Worm (Caenorhabditis elegans) whole organism, L1 larva: ENCODE data around the gene Y43C5B.3.

Experiments used
- C16A3.4 ChIP-seq: fragments of 150-350 bp; optimal IDR thresholded peaks from 2 replicates; lab custom pipeline; 2014; ENCODE audit warnings: missing biosample characterization, missing genetic modification characterization
- C34B4.2 ChIP-seq: sonication (generic microtip); optimal IDR thresholded peaks from 2 replicates; lab custom pipeline; 2017; ENCODE audit warnings: mild to moderate bottlenecking, missing genetic modification characterization, missing compliant biosample characterization
- F16B12.6 ChIP-seq: fragments of 150-350 bp; optimal IDR thresholded peaks from 2 replicates; lab custom pipeline; 2014; ENCODE audit warnings: missing biosample characterization, missing genetic modification characterization
- Y116A8C.19 ChIP-seq: sonication (generic microtip); optimal IDR thresholded peaks from 2 replicates; lab custom pipeline; 2016; ENCODE audit warnings: missing compliant biosample characterization, missing genetic modification characterization, borderline replicate concordance
- blmp-1 ChIP-seq: fragments of 150-350 bp; optimal IDR thresholded peaks from 2 replicates; lab custom pipeline; 2014; ENCODE audit warnings: missing biosample characterization, missing genetic modification characterization
- ceh-82 ChIP-seq, 3 experiments: fragments of 150-350 bp in 1 of 3; sonication (generic microtip) in 2 of 3; optimal IDR thresholded peaks; 2 replicates each; lab custom pipeline; 2014 to 2017; ENCODE audit warnings: missing biosample characterization in 3 of 3, missing genetic modification characterization in 3 of 3
- ceh-90 ChIP-seq: sonication (generic microtip); optimal IDR thresholded peaks from 2 replicates; lab custom pipeline; 2016; ENCODE audit warnings: missing genetic modification characterization, missing compliant biosample characterization
- ces-1 ChIP-seq: fragments of 150-350 bp; optimal IDR thresholded peaks from 2 replicates; lab custom pipeline; 2014; ENCODE audit warnings: missing biosample characterization, missing genetic modification reagents, missing genetic modification characterization
- dsc-1 ChIP-seq: sonication (generic microtip); optimal IDR thresholded peaks from 2 replicates; lab custom pipeline; 2016; ENCODE audit warnings: mild to moderate bottlenecking, missing genetic modification characterization, missing compliant biosample characterization
- efl-1 ChIP-seq, 4 experiments: fragments of 150-350 bp; optimal IDR thresholded peaks in 3 of 4; peaks in 1 of 4; 1 replicate in 1 of 4; 2 replicates in 3 of 4; lab custom pipeline; 2014; ENCODE audit warnings: missing biosample characterization in 2 of 4, missing genetic modification characterization in 2 of 4, missing genetic modification reagents in 2 of 4
- efl-3 ChIP-seq: fragments of 200-800 bp; sonication (Bioruptor generic); optimal IDR thresholded peaks from 2 replicates; lab custom pipeline; 2018; ENCODE audit warnings: mild to moderate bottlenecking, missing genetic modification characterization, missing compliant biosample characterization
- egl-13 ChIP-seq: sonication (generic microtip); optimal IDR thresholded peaks from 2 replicates; lab custom pipeline; 2016; ENCODE audit warnings: missing genotype, missing genetic modification reagents, missing genetic modification characterization, missing compliant biosample characterization
- elt-2 ChIP-seq: sonication (generic microtip); optimal IDR thresholded peaks from 2 replicates; lab custom pipeline; 2016; ENCODE audit warnings: missing genetic modification characterization, mild to moderate bottlenecking, inconsistent platforms, missing compliant biosample characterization, missing genetic modification reagents
- ets-5 ChIP-seq: fragments of 200-800 bp; sonication (Bioruptor generic); IDR thresholded peaks from 2 replicates; pipeline ENCODE4 v1.3.6; 2022; ENCODE audit warnings: missing genetic modification characterization, missing compliant biosample characterization
- fkh-8 ChIP-seq: sonication (generic microtip); optimal IDR thresholded peaks from 2 replicates; lab custom pipeline; 2016; ENCODE audit warnings: mild to moderate bottlenecking, missing genetic modification characterization, missing compliant biosample characterization
- hpl-2 ChIP-seq: fragments of 150-350 bp; optimal IDR thresholded peaks from 2 replicates; lab custom pipeline; 2014; ENCODE audit warnings: missing biosample characterization, missing genetic modification reagents, missing genetic modification characterization
- irx-1 ChIP-seq: sonication (generic microtip); optimal IDR thresholded peaks from 2 replicates; lab custom pipeline; 2016; ENCODE audit warnings: missing genetic modification characterization, missing compliant biosample characterization
- jun-1 ChIP-seq: fragments of 150-350 bp; optimal IDR thresholded peaks from 2 replicates; lab custom pipeline; 2014; ENCODE audit warnings: missing biosample characterization, missing genetic modification reagents, missing genetic modification characterization
- lin-13 ChIP-seq: fragments of 150-350 bp; optimal IDR thresholded peaks from 2 replicates; lab custom pipeline; 2014; ENCODE audit warnings: missing biosample characterization, missing genetic modification reagents, missing genetic modification characterization
- lin-14 ChIP-seq: fragments of 200-800 bp; sonication (Bioruptor generic); optimal IDR thresholded peaks from 2 replicates; lab custom pipeline; 2018; ENCODE audit warnings: mild to moderate bottlenecking, missing genetic modification characterization, moderate library complexity, missing compliant biosample characterization
- lir-3 ChIP-seq: sonication (generic microtip); optimal IDR thresholded peaks from 2 replicates; lab custom pipeline; 2016; ENCODE audit warnings: mild to moderate bottlenecking, missing genetic modification characterization, moderate library complexity, missing compliant biosample characterization; ENCODE audit not compliant: poor library complexity
- mdl-1 ChIP-seq, 2 experiments: fragments of 150-350 bp; optimal IDR thresholded peaks; 2 replicates each; lab custom pipeline; 2014 to 2017; ENCODE audit warnings: missing biosample characterization in 2 of 2, missing genetic modification characterization in 2 of 2, inconsistent platforms in 1 of 2
- nhr-19 ChIP-seq: fragments of 200-800 bp; sonication (Bioruptor generic); conservative IDR thresholded peaks from 2 replicates; pipeline ENCODE4 v1.3.6; 2022; ENCODE audit warnings: missing genetic modification characterization, missing compliant biosample characterization
- nhr-71 ChIP-seq: sonication (generic microtip); optimal IDR thresholded peaks from 2 replicates; lab custom pipeline; 2016; ENCODE audit warnings: mild to moderate bottlenecking, missing genetic modification characterization, moderate library complexity, missing compliant biosample characterization
- nhr-76 ChIP-seq: sonication (generic microtip); optimal IDR thresholded peaks from 2 replicates; lab custom pipeline; 2017; ENCODE audit warnings: missing biosample characterization, missing genetic modification characterization
- nhr-77 ChIP-seq: fragments of 150-350 bp; optimal IDR thresholded peaks from 2 replicates; lab custom pipeline; 2014; ENCODE audit warnings: missing biosample characterization, missing genetic modification characterization
- nhr-84 ChIP-seq: sonication (generic microtip); optimal IDR thresholded peaks from 2 replicates; lab custom pipeline; 2017; ENCODE audit warnings: missing biosample characterization, missing genetic modification characterization
- nhr-90 ChIP-seq: sonication (generic microtip); optimal IDR thresholded peaks from 2 replicates; lab custom pipeline; 2016; ENCODE audit warnings: mild to moderate bottlenecking, missing genetic modification characterization, missing compliant biosample characterization; ENCODE audit not compliant: poor library complexity
- pag-3 ChIP-seq: sonication (generic microtip); optimal IDR thresholded peaks from 2 replicates; lab custom pipeline; 2017; ENCODE audit warnings: missing genetic modification characterization, mild to moderate bottlenecking, missing compliant biosample characterization, antibody characterized with exemption, borderline replicate concordance; ENCODE audit not compliant: insufficient read depth
- snpc-4 ChIP-seq: fragments of 150-350 bp; optimal IDR thresholded peaks from 2 replicates; lab custom pipeline; 2014; ENCODE audit warnings: missing biosample characterization, missing genetic modification characterization
- sup-37 ChIP-seq: fragments of 200-800 bp; sonication (Bioruptor generic); optimal IDR thresholded peaks from 2 replicates; lab custom pipeline; 2018; ENCODE audit warnings: mild to moderate bottlenecking, missing genetic modification characterization, missing compliant biosample characterization
- tlp-1 ChIP-seq: fragments of 150-350 bp; optimal IDR thresholded peaks from 2 replicates; lab custom pipeline; 2014; ENCODE audit warnings: missing biosample characterization, missing genetic modification characterization
- unc-62 ChIP-seq: fragments of 150-350 bp; optimal IDR thresholded peaks from 2 replicates; lab custom pipeline; 2014; ENCODE audit warnings: missing biosample characterization, missing genetic modification reagents, missing genetic modification characterization
- unc-86 ChIP-seq: sonication (generic microtip); optimal IDR thresholded peaks from 2 replicates; lab custom pipeline; 2016; ENCODE audit warnings: missing genetic modification characterization, missing compliant biosample characterization
- zag-1 ChIP-seq: fragments of 150-350 bp; optimal IDR thresholded peaks from 2 replicates; lab custom pipeline; 2014; ENCODE audit warnings: missing biosample characterization, missing genetic modification characterization

Gene Y43C5B.3

DNA sequence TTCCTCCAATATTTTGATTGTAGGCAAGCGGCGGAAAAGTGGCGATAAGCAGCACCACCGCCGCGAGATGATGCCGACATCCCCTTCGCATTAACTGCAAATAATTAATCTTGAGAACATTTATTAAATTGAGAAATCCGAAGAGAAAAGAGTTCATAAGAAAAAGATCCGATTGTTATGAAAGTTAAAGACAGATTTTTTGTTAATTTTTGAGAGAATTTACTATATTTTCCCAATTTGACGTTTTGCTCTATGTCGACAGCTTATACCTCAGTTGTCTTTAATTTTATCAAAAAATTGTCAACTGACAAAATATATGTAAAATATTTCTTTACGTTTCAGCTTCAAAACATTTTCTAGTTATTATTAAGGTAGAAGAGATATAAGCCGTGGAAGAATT is 48.2 kb upstream of the Y43C5B.3 start, which contains the start of gene R09E10.5:
TSS of gene R09E10.5 (minus strand) at position 101 of the 400 bp plus-strand sequence.
- TF ChIP-seq jun-1 (tag; lab: Kevin White, UChicago): no peak
- no peak for TF ChIP-seq zag-1 (tag; lab: Kevin White, UChicago)
- no peak for TF ChIP-seq fkh-8 (tag; lab: Kevin White, UChicago)
- TF ChIP-seq unc-62: no peak
- no peak for TF ChIP-seq nhr-76
- no peak for TF ChIP-seq sup-37 (GFP tag; lab: Kevin White, UChicago)
- no peak for TF ChIP-seq nhr-84 (tag; lab: Kevin White, UChicago)
- no peak for TF ChIP-seq lir-3 (tag; lab: Kevin White, UChicago)
- TF ChIP-seq C34B4.2 (tag; lab: Kevin White, UChicago): no peak
- TF ChIP-seq lin-13 (GFP tag; lab: Kevin White, UChicago): no peak
- no peak for TF ChIP-seq mdl-1 (tag; optimal IDR thresholded peaks at IDR 0.05; lab: Kevin White, UChicago)
- no peak for TF ChIP-seq egl-13 (tag; lab: Kevin White, UChicago)
- no peak for TF ChIP-seq elt-2 (tag; lab: Kevin White, UChicago)

DNA sequence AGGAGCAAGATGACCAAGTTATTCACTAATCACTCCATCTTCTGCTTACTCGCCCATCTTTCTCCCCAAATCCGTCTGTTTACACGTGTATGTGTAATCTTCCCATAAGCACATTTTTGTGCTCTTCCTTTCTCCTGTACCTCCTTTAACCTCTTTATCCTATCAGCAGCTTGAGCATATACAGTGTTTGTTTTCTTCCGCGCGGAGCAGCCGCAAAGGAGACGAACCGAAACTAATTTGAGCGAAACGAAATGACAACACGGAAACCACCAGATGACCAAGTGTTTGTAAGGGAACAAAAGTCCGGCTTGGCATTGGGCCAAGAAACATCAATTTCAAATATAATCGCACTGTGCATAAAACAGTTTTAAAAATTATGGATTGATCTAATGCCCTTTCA is 46.0 kb upstream of the Y43C5B.3 start:
- TF ChIP-seq nhr-77 (tag; lab: Kevin White, UChicago): no peak
- TF ChIP-seq Y116A8C.19 (tag; lab: Kevin White, UChicago): no peak
- TF ChIP-seq C16A3.4: no peak
- no peak for TF ChIP-seq nhr-71 (tag; lab: Kevin White, UChicago)
- no peak for TF ChIP-seq lin-14 (GFP tag; lab: Kevin White, UChicago)
- TF ChIP-seq nhr-84 (tag; lab: Kevin White, UChicago): no peak
- no peak for TF ChIP-seq blmp-1 (tag; lab: Kevin White, UChicago)
- no peak for TF ChIP-seq snpc-4 (tag; lab: Kevin White, UChicago)
- no peak for TF ChIP-seq nhr-90 (tag; lab: Kevin White, UChicago)
- TF ChIP-seq C34B4.2 (tag; lab: Kevin White, UChicago): no peak

DNA sequence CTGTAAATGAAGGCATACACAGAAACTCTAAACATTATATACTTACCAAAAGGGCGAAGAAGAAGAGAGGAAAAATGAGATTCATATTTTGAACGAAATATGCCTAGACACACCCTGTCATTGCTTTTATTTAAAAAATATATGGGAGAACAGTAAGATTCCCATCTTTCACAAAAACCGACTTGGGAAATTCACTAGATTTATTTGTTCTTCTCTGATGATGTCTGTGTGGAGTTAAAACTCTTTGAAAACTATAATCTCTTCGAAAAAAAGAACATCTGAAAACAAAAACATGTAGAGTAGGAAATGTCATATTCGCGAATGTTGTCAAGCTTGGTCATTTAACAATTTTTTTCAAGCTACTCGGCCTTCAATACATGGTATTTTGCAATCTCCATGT is 40.1 kb upstream of the Y43C5B.3 start, which contains the start of gene R09E10.8:
TSS of gene R09E10.8 (minus strand) at position 101 of the 400 bp plus-strand sequence.
- TF ChIP-seq dsc-1 (tag; lab: Kevin White, UChicago): no peak
- TF ChIP-seq efl-3: no peak
- TF ChIP-seq ces-1 (GFP tag; lab: Kevin White, UChicago): no peak
- no peak for TF ChIP-seq pag-3 (tag; lab: Kevin White, UChicago)
- TF ChIP-seq ceh-90 (tag; lab: Kevin White, UChicago): no peak
- no peak for TF ChIP-seq irx-1 (tag; lab: Kevin White, UChicago)
- TF ChIP-seq nhr-76: no peak
- TF ChIP-seq unc-86 (tag; lab: Kevin White, UChicago): no peak
- no peak for TF ChIP-seq F16B12.6 (tag; lab: Kevin White, UChicago)
- TF ChIP-seq nhr-19: no peak
- no peak for TF ChIP-seq C16A3.4
- TF ChIP-seq ets-5 (GFP tag; lab: Robert Waterston, UW): no peak
- TF ChIP-seq tlp-1 (tag; lab: Kevin White, UChicago): no peak
- TF ChIP-seq fkh-8 (tag; lab: Kevin White, UChicago): no peak
- TF ChIP-seq mdl-1 (tag; optimal IDR thresholded peaks at IDR 0.05; lab: Kevin White, UChicago): no peak
- TF ChIP-seq hpl-2: no peak
- TF ChIP-seq ceh-82 (tag; optimal IDR thresholded peaks at IDR 0.05; lab: Kevin White, UChicago): no peak

DNA sequence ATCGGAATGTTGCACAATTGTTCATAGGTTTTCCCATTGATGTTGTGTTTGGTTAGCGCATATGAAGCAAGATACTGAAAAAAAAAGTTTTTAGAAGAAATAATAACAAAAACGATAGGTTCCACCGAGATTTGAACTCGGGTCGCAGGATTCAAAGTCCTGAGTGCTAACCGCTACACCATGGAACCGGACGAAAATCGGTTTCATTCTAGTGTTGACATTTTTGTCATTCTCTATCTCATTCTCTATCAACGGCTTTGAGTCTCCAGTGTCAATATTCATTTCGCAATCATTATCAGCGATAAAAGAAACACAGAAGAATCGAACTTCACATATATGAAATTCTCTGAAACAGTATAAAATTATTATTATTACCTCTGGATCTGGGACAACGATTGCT is 39.3 kb upstream of the Y43C5B.3 start:
- TF ChIP-seq efl-1 (optimal IDR thresholded peaks at IDR 0.05; lab: Kevin White, UChicago) (no peak), efl-1 (GFP tag; optimal IDR thresholded peaks at IDR 0.05 in 1 of 2; lab: Kevin White, UChicago) (peak in 1 of 2 experiments; percentile 67), irx-1 (tag; lab: Kevin White, UChicago) (no peak)
- TF ChIP-seq, all 84 proteins: peak for 1
